Worm (Caenorhabditis elegans): ENCODE measurements around the gene ttr-6.

Gene ttr-6

ce11 chrX:6597089-6597488 lies at the start of gene ttr-6:
Gene ttr-6, minus strand, starts transcription at chrX:6597121.
- TF ChIP-seq sem-2 (GFP tag; optimal IDR thresholded peaks at IDR 0.05): no peak
- TF ChIP-seq unc-120 (tag; optimal IDR thresholded peaks at IDR 0.05; ENCODE audit: poor library complexity, severe bottlenecking): peak; percentile 68
- peak; percentile 56 for TF ChIP-seq unc-62 (GFP tag; optimal IDR thresholded peaks at IDR 0.05)
- no peak for TF ChIP-seq ceh-83 (GFP tag; optimal IDR thresholded peaks at IDR 0.05)
- TF ChIP-seq nhr-237 (tag; optimal IDR thresholded peaks at IDR 0.05): no peak
- TF ChIP-seq nhr-28 (tag; optimal IDR thresholded peaks at IDR 0.05): no peak
- TF ChIP-seq elt-3 (tag; optimal IDR thresholded peaks at IDR 0.05): no peak
- no peak for TF ChIP-seq lin-13 (tag; optimal IDR thresholded peaks at IDR 0.05)
- no peak for TF ChIP-seq unc-39 (tag; optimal IDR thresholded peaks at IDR 0.05)
- peak; percentile 97 for TF ChIP-seq hlh-1 (tag; optimal IDR thresholded peaks at IDR 0.05)
- TF ChIP-seq elt-1 (tag; optimal IDR thresholded peaks at IDR 0.05; ENCODE audit: borderline replicate concordance, insufficient read depth): no peak
- TF ChIP-seq ham-2 (GFP tag; optimal IDR thresholded peaks at IDR 0.05): no peak

ce11 chrX:6646387-6647061 lies 49.6 kb upstream of the ttr-6 start:
- TF ChIP-seq nhr-28 (tag; optimal IDR thresholded peaks at IDR 0.05): no peak
- no peak for TF ChIP-seq drap-1 (GFP tag; optimal IDR thresholded peaks at IDR 0.05)
- no peak for TF ChIP-seq tbx-8 (GFP tag; optimal IDR thresholded peaks at IDR 0.05)
- TF ChIP-seq cnd-1 (tag; optimal IDR thresholded peaks at IDR 0.05): no peak
- no peak for TF ChIP-seq unc-39 (tag; optimal IDR thresholded peaks at IDR 0.05)
- no peak for TF ChIP-seq ceh-83 (GFP tag; optimal IDR thresholded peaks at IDR 0.05)
- no peak for TF ChIP-seq snpc-4 (tag; optimal IDR thresholded peaks at IDR 0.05)
- no peak for TF ChIP-seq zip-8 (tag; optimal IDR thresholded peaks at IDR 0.05)
- TF ChIP-seq nhr-12 (tag; optimal IDR thresholded peaks at IDR 0.05): no peak
- no peak for TF ChIP-seq elt-1 (tag; optimal IDR thresholded peaks at IDR 0.05; ENCODE audit: borderline replicate concordance, insufficient read depth)
- TF ChIP-seq lin-32 (GFP tag; optimal IDR thresholded peaks at IDR 0.05): no peak
- no peak for TF ChIP-seq lin-13 (tag; optimal IDR thresholded peaks at IDR 0.05)
- no peak for TF ChIP-seq flh-1 (GFP tag; optimal IDR thresholded peaks at IDR 0.05)
- TF ChIP-seq nhr-237 (tag; optimal IDR thresholded peaks at IDR 0.05): no peak
- TF ChIP-seq ceh-39 (tag; optimal IDR thresholded peaks at IDR 0.05): no peak
- TF ChIP-seq M03D4.4 (tag; optimal IDR thresholded peaks at IDR 0.05): no peak
- no peak for TF ChIP-seq bed-3 (GFP tag; optimal IDR thresholded peaks at IDR 0.05)
- TF ChIP-seq pha-4 (tag; optimal IDR thresholded peaks at IDR 0.05): no peak

ce11 chrX:6644971-6645704 lies 48.2 kb upstream of the ttr-6 start, which contains the start of gene C56E10.3:
Gene C56E10.3, plus strand, starts transcription at chrX:6645654.
- no peak for TF ChIP-seq flh-1 (GFP tag; optimal IDR thresholded peaks at IDR 0.05)
- TF ChIP-seq blmp-1 (tag; optimal IDR thresholded peaks at IDR 0.05): no peak
- TF ChIP-seq sem-2 (GFP tag; optimal IDR thresholded peaks at IDR 0.05): no peak
- TF ChIP-seq ztf-11 (tag; optimal IDR thresholded peaks at IDR 0.05): no peak
- no peak for TF ChIP-seq bed-3 (GFP tag; optimal IDR thresholded peaks at IDR 0.05)
- TF ChIP-seq cnd-1 (tag; optimal IDR thresholded peaks at IDR 0.05): no peak
- TF ChIP-seq mls-2 (tag; optimal IDR thresholded peaks at IDR 0.05): no peak
- no peak for TF ChIP-seq zip-8 (tag; optimal IDR thresholded peaks at IDR 0.05)
- no peak for TF ChIP-seq unc-39 (tag; optimal IDR thresholded peaks at IDR 0.05)

- no peak for TF ChIP-seq blmp-1 (tag; optimal IDR thresholded peaks at IDR 0.05)
Observed at ce11 chrX:6642798-6643197, 45.9 kb upstream of the ttr-6 start.

ce11 chrX:6641509-6641908 lies 44.6 kb upstream of the ttr-6 start:
- TF ChIP-seq snpc-4 (tag; optimal IDR thresholded peaks at IDR 0.05) (no peak), drap-1 (GFP tag; optimal IDR thresholded peaks at IDR 0.05) (no peak), nhr-12 (tag; optimal IDR thresholded peaks at IDR 0.05) (no peak), elt-1 (tag; optimal IDR thresholded peaks at IDR 0.05; ENCODE audit: borderline replicate concordance, insufficient read depth) (no peak), cnd-1 (tag; optimal IDR thresholded peaks at IDR 0.05) (no peak), ztf-11 (tag; optimal IDR thresholded peaks at IDR 0.05) (no peak), zip-8 (tag; optimal IDR thresholded peaks at IDR 0.05) (no peak), nhr-2 (tag; optimal IDR thresholded peaks at IDR 0.05) (no peak), lsy-2 (tag; optimal IDR thresholded peaks at IDR 0.05) (no peak), blmp-1 (tag; optimal IDR thresholded peaks at IDR 0.05) (no peak), ceh-83 (GFP tag; optimal IDR thresholded peaks at IDR 0.05) (no peak), ceh-39 (tag; optimal IDR thresholded peaks at IDR 0.05) (no peak), flh-1 (GFP tag; optimal IDR thresholded peaks at IDR 0.05) (no peak), elt-3 (tag; optimal IDR thresholded peaks at IDR 0.05) (no peak), nhr-76 (tag; optimal IDR thresholded peaks at IDR 0.05) (no peak), mab-5 (tag; optimal IDR thresholded peaks at IDR 0.05) (no peak), M03D4.4 (tag; optimal IDR thresholded peaks at IDR 0.05) (no peak), unc-39 (tag; optimal IDR thresholded peaks at IDR 0.05) (no peak)

All from whole organism, mixed stage, embryonic.